Fruit fly (Drosophila melanogaster): ENCODE data around the gene CG31639.

The CG31639 gene

dm6 chr2L:6155041-6155440 is at the start of gene CG31639:
Gene CG31639 (minus strand): TSS chr2L:6155141.
- no peak for TF ChIP-seq lz (GFP tag; optimal IDR thresholded peaks at IDR 0.05)
- TF ChIP-seq Eip93F (GFP tag; optimal IDR thresholded peaks at IDR 0.05), result no peak
- TF ChIP-seq CG4318 (GFP tag; optimal IDR thresholded peaks at IDR 0.05), result no peak
- TF ChIP-seq CG8119 (GFP tag; IDR thresholded peaks at IDR 0.05), result no peak
- TF ChIP-seq fd85E (GFP tag; optimal IDR thresholded peaks at IDR 0.05), result no peak
- no peak for TF ChIP-seq dsx (GFP tag; optimal IDR thresholded peaks at IDR 0.05; ENCODE audit: poor library complexity, severe bottlenecking)
- no peak for TF ChIP-seq CG11762 (GFP tag; optimal IDR thresholded peaks at IDR 0.05; ENCODE audit: insufficient read depth)
- TF ChIP-seq Gug (GFP tag; IDR thresholded peaks at IDR 0.05), result no peak
- no peak for TF ChIP-seq eg (GFP tag; IDR thresholded peaks at IDR 0.05)
- TF ChIP-seq net (GFP tag; optimal IDR thresholded peaks at IDR 0.05), result no peak
- TF ChIP-seq CG32006 (GFP tag; optimal IDR thresholded peaks at IDR 0.05), result no peak
- no peak for TF ChIP-seq Eip78C (GFP tag)
- TF ChIP-seq CG15336 (GFP tag; IDR thresholded peaks at IDR 0.05), result no peak
- TF ChIP-seq Sox102F (GFP tag; optimal IDR thresholded peaks at IDR 0.05), result no peak
- TF ChIP-seq achi (GFP tag; optimal IDR thresholded peaks at IDR 0.05), result no peak
- no peak for TF ChIP-seq CG10669 (GFP tag; optimal IDR thresholded peaks at IDR 0.05)

- TF ChIP-seq Hr4 (GFP tag; optimal IDR thresholded peaks at IDR 0.05) (no peak), salr (GFP tag; optimal IDR thresholded peaks at IDR 0.05) (no peak), CG3919 (GFP tag; optimal IDR thresholded peaks at IDR 0.05) (no peak), CG3032 (tag; optimal IDR thresholded peaks at IDR 0.05) (no peak), Blimp-1 (GFP tag; optimal IDR thresholded peaks at IDR 0.05) (no peak), Hr39 (GFP tag; optimal IDR thresholded peaks at IDR 0.05) (no peak), ss (GFP tag; optimal IDR thresholded peaks at IDR 0.05) (no peak), Sox15 (GFP tag; optimal IDR thresholded peaks at IDR 0.05) (no peak), CG6808 (GFP tag; optimal IDR thresholded peaks at IDR 0.05) (no peak), CG9139 (GFP tag; optimal IDR thresholded peaks at IDR 0.05) (no peak), lz (GFP tag; optimal IDR thresholded peaks at IDR 0.05) (no peak), CG11294 (GFP tag; IDR thresholded peaks at IDR 0.05) (no peak), fd59A (GFP tag; optimal IDR thresholded peaks at IDR 0.05) (no peak), Met (GFP tag; optimal IDR thresholded peaks at IDR 0.05) (no peak), Sox102F (GFP tag; optimal IDR thresholded peaks at IDR 0.05) (no peak), OdsH (GFP tag; optimal IDR thresholded peaks at IDR 0.05) (no peak), Hr38 (GFP tag; optimal IDR thresholded peaks at IDR 0.05) (no peak), CG15336 (GFP tag; IDR thresholded peaks at IDR 0.05) (no peak), CG31627 (GFP tag; optimal IDR thresholded peaks at IDR 0.05) (no peak), eg (GFP tag; IDR thresholded peaks at IDR 0.05) (no peak)
These were observed 47.9 kb upstream of the CG31639 start for dm6 chr2L:6202881-6203280.

dm6 chr2L:6201469-6201868 is 46.5 kb upstream of the CG31639 start:
- no peak for TF ChIP-seq CG6276 (GFP tag; optimal IDR thresholded peaks at IDR 0.05)
- no peak for TF ChIP-seq achi (GFP tag; optimal IDR thresholded peaks at IDR 0.05)
- TF ChIP-seq CG32006 (GFP tag; optimal IDR thresholded peaks at IDR 0.05), result peak; percentile 7

- peak; percentile 66 for TF ChIP-seq svp (GFP tag)
- TF ChIP-seq eg (GFP tag; IDR thresholded peaks at IDR 0.05), result no peak
- TF ChIP-seq CG8632 (GFP tag; optimal IDR thresholded peaks at IDR 0.05), result no peak
- TF ChIP-seq topi (GFP tag; optimal IDR thresholded peaks at IDR 0.05), result no peak
- no peak for TF ChIP-seq Ets96B (tag; optimal IDR thresholded peaks at IDR 0.05)
- TF ChIP-seq ss (GFP tag; optimal IDR thresholded peaks at IDR 0.05), result peak; percentile 37 to 99
- no peak for TF ChIP-seq dsx (GFP tag; optimal IDR thresholded peaks at IDR 0.05; ENCODE audit: poor library complexity, severe bottlenecking)
These were observed 44.6 kb upstream of the CG31639 start for dm6 chr2L:6199544-6199943.
